Comparison of ENCODE assay signal across 3 fruit fly cellular contexts in genomic region chr2L:7952351-7952750, dm6.
TF ChIP-seq lines count a peak whose summit lies in the region.

No protein-coding gene starts in this region.

TF ChIP-seq in whole organism, adult, 20 proteins besides CTCF, POLR2A, EP300 and RAD21:
- peak; percentile 58 for TF ChIP-seq kay (GFP tag; lab: Kevin White, UChicago; ENCODE audit: borderline replicate concordance)
- TF ChIP-seq CG11617 (GFP tag; optimal IDR thresholded peaks at IDR 0.05; lab: Kevin White, UChicago): no peak
- TF ChIP-seq Crg-1 (GFP tag; optimal IDR thresholded peaks at IDR 0.05; lab: Kevin White, UChicago): no peak
- no peak for TF ChIP-seq toe (GFP tag; optimal IDR thresholded peaks at IDR 0.05; lab: Kevin White, UChicago)
- TF ChIP-seq Mnt (GFP tag; optimal IDR thresholded peaks at IDR 0.05; lab: Kevin White, UChicago): no peak

TF ChIP-seq in whole organism, prepupa, 60 proteins besides CTCF, POLR2A, EP300 and RAD21:
- TF ChIP-seq CG10631 (GFP tag; optimal IDR thresholded peaks at IDR 0.05; lab: Kevin White, UChicago) (no peak), salr (GFP tag; optimal IDR thresholded peaks at IDR 0.05; lab: Kevin White, UChicago) (peak in 1 of 2 experiments; percentile 6), CG3919 (GFP tag; optimal IDR thresholded peaks at IDR 0.05; lab: Kevin White, UChicago) (peak; percentile 51), Eip78C (GFP tag; lab: Kevin White, UChicago) (peak; percentile 50)

TF ChIP-seq in whole organism, wandering third instar larva, 38 proteins besides CTCF, POLR2A, EP300 and RAD21:
- TF ChIP-seq rgr (GFP tag; optimal IDR thresholded peaks at IDR 0.05; lab: Kevin White, UChicago) (no peak), Rel (GFP tag; optimal IDR thresholded peaks at IDR 0.05; lab: Kevin White, UChicago) (no peak), Rel (tag; optimal IDR thresholded peaks at IDR 0.05; lab: Kevin White, UChicago) (peak; percentile 7)
TF ChIP-seq in whole organism, wandering third instar larva: peak in this region for 1.
